Worm (Caenorhabditis elegans): ENCODE measurements around the gene imp-2.

The imp-2 gene

DNA sequence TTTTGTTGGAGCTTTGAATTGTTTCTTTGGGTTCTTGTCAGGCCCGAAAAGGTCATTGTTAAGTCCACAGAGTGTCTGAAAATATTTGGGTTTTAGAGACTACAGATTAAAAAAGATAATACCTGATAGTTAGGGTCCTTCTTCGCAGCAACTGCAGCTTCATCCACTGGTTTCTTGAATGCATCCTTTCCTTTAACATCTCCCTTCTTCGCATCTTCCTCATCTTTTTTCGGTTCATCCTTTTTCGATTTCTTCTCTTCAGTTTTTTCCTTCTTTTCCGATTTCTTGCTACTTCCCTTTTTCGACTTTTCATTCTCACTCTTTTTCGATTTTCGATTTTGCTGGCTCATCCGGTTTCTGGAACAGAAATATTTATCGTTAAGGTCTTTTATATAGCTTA, 15.2 kb downstream of the imp-2 start:
- no peak for TF ChIP-seq med-1 (GFP tag; optimal IDR thresholded peaks at IDR 0.05; ENCODE audit: insufficient read depth)
- TF ChIP-seq ztf-23 (GFP tag; IDR thresholded peaks at IDR 0.05) = no peak
- no peak for TF ChIP-seq flt-1 (GFP tag; IDR thresholded peaks at IDR 0.05)
- no peak for TF ChIP-seq klf-2 (GFP tag; conservative IDR thresholded peaks at IDR 0.05)
- TF ChIP-seq ztf-29 (GFP tag; IDR thresholded peaks at IDR 0.05) = no peak
- TF ChIP-seq cog-1 (tag; optimal IDR thresholded peaks at IDR 0.05) = no peak
- TF ChIP-seq tab-1 (GFP tag; IDR thresholded peaks at IDR 0.05) = no peak
- TF ChIP-seq T22C8.4 (GFP tag; IDR thresholded peaks at IDR 0.05) = no peak
- no peak for TF ChIP-seq ref-1 (GFP tag; conservative IDR thresholded peaks at IDR 0.05)

DNA sequence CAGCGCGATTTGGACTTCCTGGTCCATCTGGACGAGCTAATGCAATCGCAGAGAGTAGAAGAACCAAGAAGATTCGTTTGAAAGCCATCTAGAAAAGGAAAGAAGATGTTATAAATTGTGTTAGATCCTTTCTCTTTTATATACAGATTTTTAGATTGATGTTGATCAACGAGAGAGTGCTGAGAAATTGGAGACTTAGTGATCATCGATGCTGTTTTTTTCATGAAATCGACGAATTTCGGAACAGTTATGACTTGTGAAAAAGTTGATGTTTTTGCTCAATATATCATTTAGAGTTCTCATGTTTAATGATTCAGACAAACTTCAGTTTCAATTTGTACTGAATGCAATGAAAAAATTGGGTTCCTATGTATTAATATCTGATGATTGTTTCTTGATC, 16.1 kb downstream of the imp-2 start, which contains the start of gene srlf-17:
srlf-17 (minus strand) TSS at position 101 of the 400 bp plus-strand sequence.
- TF ChIP-seq cog-1 (tag; optimal IDR thresholded peaks at IDR 0.05) (no peak), tab-1 (GFP tag; IDR thresholded peaks at IDR 0.05) (no peak), med-1 (GFP tag; optimal IDR thresholded peaks at IDR 0.05; ENCODE audit: insufficient read depth) (no peak), ztf-23 (GFP tag; IDR thresholded peaks at IDR 0.05) (no peak), flt-1 (GFP tag; IDR thresholded peaks at IDR 0.05) (no peak), ztf-29 (GFP tag; IDR thresholded peaks at IDR 0.05) (no peak), klf-2 (GFP tag; conservative IDR thresholded peaks at IDR 0.05) (no peak), ref-1 (GFP tag; conservative IDR thresholded peaks at IDR 0.05) (no peak), T22C8.4 (GFP tag; IDR thresholded peaks at IDR 0.05) (no peak)

DNA sequence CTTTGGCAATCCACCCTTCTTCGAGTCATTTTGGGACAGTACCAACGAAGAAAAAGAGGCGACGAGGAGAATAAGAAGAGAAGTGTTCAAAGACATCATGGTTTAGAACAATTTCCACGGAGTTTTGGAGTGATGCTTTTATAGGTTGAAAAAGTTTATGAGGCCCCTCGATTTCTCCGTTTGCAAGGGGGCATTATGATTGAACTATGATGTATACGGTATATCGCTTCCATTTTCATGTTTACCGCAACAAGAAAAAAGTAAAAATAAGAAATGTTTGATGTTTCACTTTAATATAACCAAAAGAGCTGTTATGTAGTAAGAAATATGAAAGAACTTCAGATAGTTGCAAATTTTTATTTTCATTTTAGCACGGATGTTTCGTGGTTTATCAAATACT, 17.3 kb downstream of the imp-2 start, which contains the start of gene srlf-18:
srlf-18 (minus strand) TSS at position 101 of the 400 bp plus-strand sequence.
- TF ChIP-seq klf-2 (GFP tag; conservative IDR thresholded peaks at IDR 0.05) (no peak), T22C8.4 (GFP tag; IDR thresholded peaks at IDR 0.05) (no peak), ztf-29 (GFP tag; IDR thresholded peaks at IDR 0.05) (no peak), tab-1 (GFP tag; IDR thresholded peaks at IDR 0.05) (no peak), ztf-23 (GFP tag; IDR thresholded peaks at IDR 0.05) (no peak), cog-1 (tag; optimal IDR thresholded peaks at IDR 0.05) (no peak), med-1 (GFP tag; optimal IDR thresholded peaks at IDR 0.05; ENCODE audit: insufficient read depth) (no peak), ref-1 (GFP tag; conservative IDR thresholded peaks at IDR 0.05) (no peak), flt-1 (GFP tag; IDR thresholded peaks at IDR 0.05) (no peak)

DNA sequence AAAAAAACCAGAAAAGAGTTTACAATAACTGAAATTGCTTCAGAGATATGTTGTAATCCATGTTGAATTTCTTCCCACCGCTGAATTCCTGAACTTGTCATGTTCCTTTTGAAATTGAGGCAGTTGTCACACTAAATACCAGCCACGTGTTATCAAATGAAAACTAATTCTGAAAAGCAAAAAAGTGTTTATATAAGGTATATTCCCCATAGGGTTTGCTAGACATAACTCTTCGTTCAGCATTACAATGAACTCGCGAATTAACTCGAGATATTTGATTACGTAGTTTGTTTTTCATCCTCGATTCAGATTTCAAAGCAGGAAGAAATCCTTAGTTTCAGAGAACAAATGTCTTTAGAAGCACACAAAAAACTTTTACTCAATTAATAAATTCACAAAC, 18.4 kb downstream of the imp-2 start, which contains the start of gene str-3:
str-3 (minus strand) TSS at position 101 of the 400 bp plus-strand sequence.
- TF ChIP-seq flt-1 (GFP tag; IDR thresholded peaks at IDR 0.05) (no peak), klf-2 (GFP tag; conservative IDR thresholded peaks at IDR 0.05) (no peak), ztf-23 (GFP tag; IDR thresholded peaks at IDR 0.05) (no peak), tab-1 (GFP tag; IDR thresholded peaks at IDR 0.05) (no peak), cog-1 (tag; optimal IDR thresholded peaks at IDR 0.05) (no peak), T22C8.4 (GFP tag; IDR thresholded peaks at IDR 0.05) (no peak), ztf-29 (GFP tag; IDR thresholded peaks at IDR 0.05) (no peak), ref-1 (GFP tag; conservative IDR thresholded peaks at IDR 0.05) (no peak), med-1 (GFP tag; optimal IDR thresholded peaks at IDR 0.05; ENCODE audit: insufficient read depth) (no peak)

DNA sequence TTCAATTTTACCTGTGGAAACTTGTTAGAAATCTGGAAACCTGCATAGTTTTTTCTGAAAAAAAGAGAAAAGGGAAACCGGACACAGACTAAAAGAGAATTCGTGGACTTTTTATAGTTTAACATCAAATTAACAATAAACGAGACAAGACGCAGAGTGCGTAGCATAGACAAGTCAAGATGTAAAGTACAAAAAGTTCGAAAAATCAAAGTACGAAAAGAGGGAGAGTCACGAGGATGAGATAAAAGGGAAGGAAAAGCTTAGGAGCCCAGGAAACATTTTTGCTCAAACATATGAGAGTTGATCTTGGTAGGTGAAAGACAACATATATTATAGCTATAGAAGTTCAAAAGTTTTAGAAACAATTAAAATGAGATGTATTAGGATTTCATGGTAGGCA, 20.9 kb downstream of the imp-2 start, which contains the start of gene M7.12:
M7.12 (minus strand) TSS at position 188 of the 400 bp plus-strand sequence.
- no peak for TF ChIP-seq ztf-23 (GFP tag; IDR thresholded peaks at IDR 0.05)
- TF ChIP-seq ztf-29 (GFP tag; IDR thresholded peaks at IDR 0.05) = no peak
- TF ChIP-seq klf-2 (GFP tag; conservative IDR thresholded peaks at IDR 0.05) = no peak
- no peak for TF ChIP-seq tab-1 (GFP tag; IDR thresholded peaks at IDR 0.05)
- no peak for TF ChIP-seq ref-1 (GFP tag; conservative IDR thresholded peaks at IDR 0.05)
- no peak for TF ChIP-seq med-1 (GFP tag; optimal IDR thresholded peaks at IDR 0.05; ENCODE audit: insufficient read depth)
- TF ChIP-seq cog-1 (tag; optimal IDR thresholded peaks at IDR 0.05) = no peak
- no peak for TF ChIP-seq flt-1 (GFP tag; IDR thresholded peaks at IDR 0.05)
- no peak for TF ChIP-seq T22C8.4 (GFP tag; IDR thresholded peaks at IDR 0.05)

DNA sequence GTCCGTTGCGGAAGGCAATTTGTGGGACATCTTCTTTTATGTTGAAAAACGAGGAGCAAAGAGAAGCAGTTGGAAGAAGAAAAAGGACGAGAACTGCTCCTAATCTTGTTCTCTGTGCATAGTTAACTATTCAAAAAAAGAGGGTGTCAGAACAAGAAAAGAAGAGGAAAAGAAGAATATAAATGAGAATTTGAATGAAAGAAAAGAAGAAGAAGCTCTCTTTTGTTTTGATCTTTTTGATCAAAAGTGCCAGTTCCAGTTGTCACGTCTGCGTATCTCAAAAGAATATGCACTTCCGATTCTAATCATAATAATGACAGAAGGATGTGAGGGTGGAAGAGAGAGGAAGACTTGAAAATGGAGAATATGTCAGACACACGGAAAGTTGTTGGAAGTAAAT, 23.7 kb downstream of the imp-2 start, which contains the start of gene M7.8:
M7.8 (minus strand) TSS at position 112 of the 400 bp plus-strand sequence.
- TF ChIP-seq ztf-23 (GFP tag; IDR thresholded peaks at IDR 0.05) = no peak
- TF ChIP-seq tab-1 (GFP tag; IDR thresholded peaks at IDR 0.05) = no peak
- no peak for TF ChIP-seq klf-2 (GFP tag; conservative IDR thresholded peaks at IDR 0.05)
- no peak for TF ChIP-seq med-1 (GFP tag; optimal IDR thresholded peaks at IDR 0.05; ENCODE audit: insufficient read depth)
- no peak for TF ChIP-seq T22C8.4 (GFP tag; IDR thresholded peaks at IDR 0.05)
- no peak for TF ChIP-seq cog-1 (tag; optimal IDR thresholded peaks at IDR 0.05)
- TF ChIP-seq flt-1 (GFP tag; IDR thresholded peaks at IDR 0.05) = no peak
- no peak for TF ChIP-seq ref-1 (GFP tag; conservative IDR thresholded peaks at IDR 0.05)
- no peak for TF ChIP-seq ztf-29 (GFP tag; IDR thresholded peaks at IDR 0.05)

DNA sequence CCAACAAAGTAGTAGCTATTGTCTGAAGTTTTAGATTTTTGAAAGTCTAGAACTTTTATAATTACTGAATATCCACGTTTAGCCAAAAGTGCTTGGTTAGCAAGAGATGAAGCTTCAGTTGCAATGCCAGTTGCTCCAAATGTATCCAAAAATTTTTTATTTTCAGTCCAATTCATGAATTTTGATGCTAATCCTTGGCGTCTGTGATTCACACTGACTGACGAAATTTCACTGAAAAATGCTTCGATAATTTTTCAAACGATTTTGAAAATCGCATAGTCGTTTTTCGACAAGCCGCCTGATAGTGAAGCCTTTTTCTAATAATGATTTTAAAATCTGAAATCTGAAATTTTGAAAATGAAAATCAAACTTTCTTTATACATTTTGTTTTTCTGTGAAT, 24.6 kb downstream of the imp-2 start:
- TF ChIP-seq cog-1 (tag; optimal IDR thresholded peaks at IDR 0.05) (no peak), med-1 (GFP tag; optimal IDR thresholded peaks at IDR 0.05; ENCODE audit: insufficient read depth) (no peak), ztf-23 (GFP tag; IDR thresholded peaks at IDR 0.05) (no peak), ref-1 (GFP tag; conservative IDR thresholded peaks at IDR 0.05) (no peak), flt-1 (GFP tag; IDR thresholded peaks at IDR 0.05) (no peak), tab-1 (GFP tag; IDR thresholded peaks at IDR 0.05) (no peak), ztf-29 (GFP tag; IDR thresholded peaks at IDR 0.05) (no peak), klf-2 (GFP tag; conservative IDR thresholded peaks at IDR 0.05) (no peak), T22C8.4 (GFP tag; IDR thresholded peaks at IDR 0.05) (no peak)

DNA sequence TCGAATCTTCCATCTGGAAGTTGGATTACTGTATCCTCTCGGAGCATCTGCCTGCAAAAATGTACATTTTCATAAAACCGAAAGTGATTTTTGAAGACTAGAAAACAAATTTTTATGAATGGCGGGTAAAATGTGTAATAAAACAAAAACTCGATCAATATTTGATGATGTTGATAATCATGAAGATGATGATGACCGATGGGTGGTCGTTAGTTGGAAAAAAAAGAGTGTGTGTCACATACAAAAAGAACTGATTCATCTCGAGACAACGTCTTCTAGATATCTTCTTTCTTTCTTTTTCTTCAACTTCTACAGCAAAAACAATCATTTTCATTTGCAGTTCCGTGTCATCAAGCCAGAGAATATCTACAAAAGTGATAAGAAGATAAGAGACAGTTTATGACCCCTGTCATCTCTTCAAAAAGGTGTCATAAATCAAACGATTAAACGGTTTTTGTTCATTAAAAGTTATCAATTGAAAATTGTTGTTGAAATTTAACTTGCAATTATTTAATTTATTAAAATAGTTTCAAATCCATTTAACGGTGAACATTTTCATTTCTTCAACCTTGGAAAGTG, 26.1 kb downstream of the imp-2 start, which contains the start of gene bcc-1:
bcc-1 (minus strand) TSS at position 51 of the 579 bp plus-strand sequence.
- no peak for TF ChIP-seq T22C8.4 (GFP tag; IDR thresholded peaks at IDR 0.05)
- TF ChIP-seq cog-1 (tag; optimal IDR thresholded peaks at IDR 0.05) = no peak
- no peak for TF ChIP-seq tab-1 (GFP tag; IDR thresholded peaks at IDR 0.05)
- no peak for TF ChIP-seq ztf-29 (GFP tag; IDR thresholded peaks at IDR 0.05)
- no peak for TF ChIP-seq ztf-23 (GFP tag; IDR thresholded peaks at IDR 0.05)
- no peak for TF ChIP-seq flt-1 (GFP tag; IDR thresholded peaks at IDR 0.05)
- no peak for TF ChIP-seq ref-1 (GFP tag; conservative IDR thresholded peaks at IDR 0.05)
- no peak for TF ChIP-seq klf-2 (GFP tag; conservative IDR thresholded peaks at IDR 0.05)
- TF ChIP-seq med-1 (GFP tag; optimal IDR thresholded peaks at IDR 0.05; ENCODE audit: insufficient read depth) = no peak

DNA sequence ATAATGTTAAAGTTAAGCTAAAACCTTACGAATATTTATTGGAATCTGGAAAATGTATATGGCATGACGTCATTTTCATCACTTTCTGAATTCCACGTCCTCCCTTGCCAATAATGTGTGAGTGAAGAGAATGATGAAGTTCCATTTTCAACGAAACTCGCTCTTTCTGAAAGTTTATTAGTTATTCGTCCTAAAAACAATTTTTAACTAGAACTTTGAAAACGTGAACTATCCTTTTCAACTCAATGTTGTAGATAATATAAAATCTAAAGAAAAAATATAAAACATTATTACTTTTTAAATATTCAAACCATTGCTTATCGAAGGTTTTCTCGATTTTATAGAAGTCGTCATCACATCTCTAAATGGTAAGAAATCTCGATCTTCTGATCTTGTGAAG, 29.2 kb downstream of the imp-2 start, which contains the start of gene M7.7:
M7.7 (plus strand) TSS at position 301 of the 400 bp plus-strand sequence.
- TF ChIP-seq ztf-29 (GFP tag; IDR thresholded peaks at IDR 0.05) (no peak), flt-1 (GFP tag; IDR thresholded peaks at IDR 0.05) (no peak), ztf-23 (GFP tag; IDR thresholded peaks at IDR 0.05) (no peak), cog-1 (tag; optimal IDR thresholded peaks at IDR 0.05) (no peak), tab-1 (GFP tag; IDR thresholded peaks at IDR 0.05) (no peak), ref-1 (GFP tag; conservative IDR thresholded peaks at IDR 0.05) (no peak), klf-2 (GFP tag; conservative IDR thresholded peaks at IDR 0.05) (no peak), T22C8.4 (GFP tag; IDR thresholded peaks at IDR 0.05) (no peak), med-1 (GFP tag; optimal IDR thresholded peaks at IDR 0.05; ENCODE audit: insufficient read depth) (no peak)
